Fruit fly (Drosophila melanogaster) whole organism, embryonic: Measurements from ENCODE around the gene Acph-1.
A peak's percentile ranks its signal among the peaks of the same experiment; 100 is the strongest.

ENCODE experiments used
- Ada2b ChIP-seq: fragments of 200-800 bp; sonication (Bioruptor generic); IDR thresholded peaks from 2 replicates; pipeline ENCODE4 v1.3.6; 2022; ENCODE audit warnings: missing biosample characterization, missing genetic modification characterization
- Atf6 ChIP-seq: fragments of 200-800 bp; sonication (Bioruptor generic); IDR thresholded peaks from 2 replicates; pipeline ENCODE4 v1.3.6; 2022; ENCODE audit warnings: missing biosample characterization, missing genetic modification characterization
- CG10274 ChIP-seq: fragments of 200-800 bp; sonication (Bioruptor generic); optimal IDR thresholded peaks from 3 replicates; lab custom pipeline; 2017; ENCODE audit warnings: missing biosample characterization, mild to moderate bottlenecking, missing genetic modification characterization
- CG11085 ChIP-seq: fragments of 200-800 bp; sonication (Bioruptor generic); IDR thresholded peaks from 2 replicates; pipeline ENCODE4 v1.3.6; 2022; ENCODE audit warnings: missing biosample characterization, missing genetic modification characterization
- CG11247 ChIP-seq: fragments of 200-800 bp; sonication (Bioruptor generic); IDR thresholded peaks from 2 replicates; pipeline ENCODE4 v1.3.6; 2022; ENCODE audit warnings: missing biosample characterization, missing genetic modification characterization
- CG14441 ChIP-seq: fragments of 200-800 bp; sonication (Bioruptor generic); IDR thresholded peaks from 2 replicates; pipeline ENCODE4 v1.3.6; 2022; ENCODE audit warnings: missing biosample characterization, missing genetic modification characterization
- CG14860 ChIP-seq: fragments of 200-800 bp; sonication (Bioruptor generic); IDR thresholded peaks from 3 replicates; pipeline ENCODE4 v1.3.6; 2022; ENCODE audit warnings: missing biosample characterization, missing genetic modification characterization; ENCODE audit not compliant: partially characterized antibody
- CG15269 ChIP-seq: fragments of 200-800 bp; sonication (Bioruptor generic); optimal IDR thresholded peaks from 2 replicates; lab custom pipeline; 2018; ENCODE audit warnings: missing biosample characterization, mild to moderate bottlenecking, missing genetic modification characterization, moderate library complexity
- CG18262 ChIP-seq: fragments of 200-800 bp; optimal IDR thresholded peaks from 3 replicates; lab custom pipeline; 2019; ENCODE audit warnings: missing biosample characterization, mild to moderate bottlenecking, missing genetic modification characterization, moderate library complexity
- CG2116 ChIP-seq: fragments of 200-800 bp; sonication (Bioruptor generic); optimal IDR thresholded peaks from 3 replicates; lab custom pipeline; 2018; ENCODE audit warnings: missing biosample characterization, mild to moderate bottlenecking, missing genetic modification characterization
- CG32772 ChIP-seq: fragments of 200-800 bp; sonication (Bioruptor generic); IDR thresholded peaks from 2 replicates; pipeline ENCODE4 v1.3.6; 2022; ENCODE audit warnings: missing biosample characterization, missing genetic modification characterization
- CG34376 ChIP-seq: fragments of 200-800 bp; sonication (Bioruptor generic); optimal IDR thresholded peaks from 2 replicates; lab custom pipeline; 2018; ENCODE audit warnings: missing biosample characterization, mild to moderate bottlenecking, missing genetic modification characterization
- CG6765 ChIP-seq: fragments of 200-800 bp; sonication (Bioruptor generic); optimal IDR thresholded peaks from 3 replicates; lab custom pipeline; 2017; ENCODE audit warnings: missing biosample characterization, mild to moderate bottlenecking, missing genetic modification characterization
- CG6813 ChIP-seq: fragments of 200-800 bp; sonication (Bioruptor generic); optimal IDR thresholded peaks from 2 replicates; lab custom pipeline; 2017; ENCODE audit warnings: missing biosample characterization, missing genetic modification characterization, mild to moderate bottlenecking, moderate library complexity, missing genetic modification reagents
- CG8290 ChIP-seq, 3 experiments: fragments of 200-800 bp; sonication (Bioruptor generic); optimal IDR thresholded peaks; 2 replicates each; lab custom pipeline; 2016 to 2019; ENCODE audit warnings: missing biosample characterization in 3 of 3, missing genetic modification characterization in 3 of 3, mild to moderate bottlenecking in 2 of 3, moderate library complexity in 1 of 3
- CG9609 ChIP-seq: fragments of 200-800 bp; sonication (Bioruptor generic); optimal IDR thresholded peaks from 3 replicates; lab custom pipeline; 2016; ENCODE audit warnings: missing biosample characterization, missing genetic modification characterization
- CG9932 ChIP-seq: fragments of 200-800 bp; sonication (Bioruptor generic); IDR thresholded peaks from 2 replicates; pipeline ENCODE4 v1.3.6; 2022; ENCODE audit warnings: missing biosample characterization, missing genetic modification characterization
- Dbx ChIP-seq: fragments of 200-800 bp; sonication (Bioruptor generic); IDR thresholded peaks from 3 replicates; pipeline ENCODE4 v1.3.6; 2022; ENCODE audit warnings: missing biosample characterization, missing genetic modification characterization
- Dref ChIP-seq: fragments of 200-800 bp; sonication (Bioruptor generic); IDR thresholded peaks from 2 replicates; pipeline ENCODE4 v1.3.6; 2022; ENCODE audit warnings: missing biosample characterization, missing genetic modification characterization
- ERR ChIP-seq: fragments of 200-800 bp; sonication (Bioruptor generic); optimal IDR thresholded peaks from 2 replicates; lab custom pipeline; 2016; ENCODE audit warnings: missing biosample characterization, missing genetic modification characterization
- H2.0 ChIP-seq: fragments of 200-800 bp; sonication (Bioruptor generic); IDR thresholded peaks from 2 replicates; pipeline ENCODE4 v1.3.6; 2022; ENCODE audit warnings: missing biosample characterization, missing genetic modification characterization
- HLH54F ChIP-seq: fragments of 200-800 bp; sonication (Bioruptor generic); optimal IDR thresholded peaks from 3 replicates; lab custom pipeline; 2016; ENCODE audit warnings: missing biosample characterization, missing genetic modification characterization
- Myb ChIP-seq: fragments of 200-800 bp; sonication (Bioruptor generic); optimal IDR thresholded peaks from 2 replicates; lab custom pipeline; 2016; ENCODE audit warnings: missing biosample characterization, missing genetic modification characterization
- Taf1 ChIP-seq: fragments of 200-800 bp; sonication (Bioruptor generic); IDR thresholded peaks from 2 replicates; pipeline ENCODE4 v1.3.6; 2022; ENCODE audit warnings: missing biosample characterization, missing genetic modification characterization
- YL-1 ChIP-seq: fragments of 200-800 bp; sonication (Bioruptor generic); optimal IDR thresholded peaks from 3 replicates; lab custom pipeline; 2017; ENCODE audit warnings: missing biosample characterization, mild to moderate bottlenecking, missing genetic modification characterization
- al ChIP-seq: fragments of 200-800 bp; sonication (Bioruptor generic); IDR thresholded peaks from 2 replicates; pipeline ENCODE4 v1.3.6; 2022; ENCODE audit warnings: missing biosample characterization, missing genetic modification characterization
- caup ChIP-seq: fragments of 200-800 bp; sonication (Bioruptor generic); optimal IDR thresholded peaks from 3 replicates; lab custom pipeline; 2017; ENCODE audit warnings: missing biosample characterization, mild to moderate bottlenecking, missing genetic modification characterization, moderate library complexity; ENCODE audit not compliant: severe bottlenecking
- ci ChIP-seq: fragments of 200-800 bp; sonication (Bioruptor generic); IDR thresholded peaks from 3 replicates; pipeline ENCODE4 v1.3.6; 2022; ENCODE audit warnings: missing biosample characterization, missing genetic modification characterization
- dpn ChIP-seq, 2 experiments: fragments of 200-800 bp; sonication (Bioruptor generic); optimal IDR thresholded peaks; 3 replicates each; lab custom pipeline; 2016; ENCODE audit warnings: missing biosample characterization in 2 of 2, missing genetic modification characterization in 2 of 2
- dysf ChIP-seq: fragments of 200-800 bp; sonication (Bioruptor generic); IDR thresholded peaks from 3 replicates; pipeline ENCODE4 v1.3.6; 2022; ENCODE audit warnings: missing biosample characterization, missing genetic modification characterization
- fd96Cb ChIP-seq: fragments of 200-800 bp; sonication (Bioruptor generic); optimal IDR thresholded peaks from 2 replicates; lab custom pipeline; 2018; ENCODE audit warnings: missing biosample characterization, mild to moderate bottlenecking, missing genetic modification characterization, moderate library complexity
- gfzf ChIP-seq: fragments of 200-800 bp; sonication (Bioruptor generic); optimal IDR thresholded peaks from 2 replicates; lab custom pipeline; 2016; ENCODE audit warnings: missing biosample characterization, mild to moderate bottlenecking, missing genetic modification characterization, moderate library complexity
- grau ChIP-seq: fragments of 200-800 bp; optimal IDR thresholded peaks from 3 replicates; lab custom pipeline; 2019; ENCODE audit warnings: missing biosample characterization, mild to moderate bottlenecking, missing genetic modification characterization, moderate library complexity
- grn ChIP-seq: fragments of 200-800 bp; sonication (Bioruptor generic); optimal IDR thresholded peaks from 3 replicates; lab custom pipeline; 2017; ENCODE audit warnings: missing biosample characterization, missing genetic modification characterization
- jumu ChIP-seq: fragments of 200-800 bp; sonication (Bioruptor generic); optimal IDR thresholded peaks from 3 replicates; lab custom pipeline; 2016; ENCODE audit warnings: missing biosample characterization, missing genetic modification characterization
- kni ChIP-seq: fragments of 200-800 bp; sonication (Bioruptor generic); optimal IDR thresholded peaks from 3 replicates; lab custom pipeline; 2017; ENCODE audit warnings: mild to moderate bottlenecking, missing biosample characterization, missing genetic modification reagents, missing genetic modification characterization
- lilli ChIP-seq: fragments of 200-800 bp; sonication (Bioruptor generic); optimal IDR thresholded peaks from 3 replicates; lab custom pipeline; 2016; ENCODE audit warnings: missing biosample characterization, missing genetic modification characterization
- mirr ChIP-seq: fragments of 200-800 bp; sonication (Bioruptor generic); optimal IDR thresholded peaks from 3 replicates; lab custom pipeline; 2018; ENCODE audit warnings: missing biosample characterization, mild to moderate bottlenecking, missing genetic modification characterization
- pan ChIP-seq, 4 experiments: fragments of >200 bp in 3 of 4; fragments of 200-800 bp in 1 of 4; sonication (Bioruptor generic) in 1 of 4; optimal IDR thresholded peaks in 3 of 4; IDR thresholded peaks in 1 of 4; 2 replicates each; pipeline versions ENCODE4 v1.3.6 to Lab custom; 2017 to 2022; ENCODE audit warnings: missing biosample characterization in 2 of 4, missing genetic modification characterization in 2 of 4, mixed read lengths in 1 of 4
- psq ChIP-seq: fragments of 200-800 bp; sonication (Bioruptor generic); optimal IDR thresholded peaks from 2 replicates; lab custom pipeline; 2017; ENCODE audit warnings: missing biosample characterization, missing genetic modification characterization
- row ChIP-seq: fragments of 200-800 bp; sonication (Bioruptor generic); IDR thresholded peaks from 3 replicates; pipeline ENCODE4 v1.3.6; 2022; ENCODE audit warnings: missing biosample characterization, missing genetic modification characterization
- salm ChIP-seq: fragments of 200-800 bp; sonication (Bioruptor generic); optimal IDR thresholded peaks from 2 replicates; lab custom pipeline; 2018; ENCODE audit warnings: missing biosample characterization, mild to moderate bottlenecking, missing genetic modification characterization
- ssp ChIP-seq: fragments of 200-800 bp; sonication (Bioruptor generic); IDR thresholded peaks from 2 replicates; pipeline ENCODE4 v1.3.6; 2022; ENCODE audit warnings: missing biosample characterization, missing genetic modification characterization
- sug ChIP-seq: fragments of 200-800 bp; optimal IDR thresholded peaks from 2 replicates; lab custom pipeline; 2019; ENCODE audit warnings: missing biosample characterization, mild to moderate bottlenecking, missing genetic modification characterization, moderate library complexity
- toy ChIP-seq: fragments of 200-800 bp; sonication (Bioruptor generic); IDR thresholded peaks from 2 replicates; pipeline ENCODE4 v1.3.6; 2022; ENCODE audit warnings: missing biosample characterization, missing genetic modification characterization
- ttk ChIP-seq: fragments of 200-800 bp; sonication (Bioruptor generic); IDR thresholded peaks from 2 replicates; pipeline ENCODE4 v2.1.2; 2022; ENCODE audit warnings: missing biosample characterization, missing genetic modification characterization
- tx ChIP-seq: fragments of 200-800 bp; sonication (Bioruptor generic); optimal IDR thresholded peaks from 2 replicates; lab custom pipeline; 2016; ENCODE audit warnings: missing biosample characterization, missing genetic modification characterization

Gene Acph-1

dm6 chr3R:30012602-30013489 lies 19.6 kb upstream of the Acph-1 start:
- TF ChIP-seq dysf (GFP tag; lab: Robert Waterston, UW) (peak; percentile 54; the same call in 2 of the 3 replicates), CG14860 (GFP tag; lab: Robert Waterston, UW) (no peak), psq (GFP tag; lab: Kevin White, UChicago) (no peak), CG18262 (tag; lab: Kevin White, UChicago) (no peak), CG9609 (GFP tag; lab: Kevin White, UChicago) (no peak), pan (optimal IDR thresholded peaks at IDR 0.05; lab: Kevin White, UChicago) (no peak), pan (GFP tag; optimal IDR thresholded peaks at IDR 0.05 in 1 of 2, IDR thresholded peaks at IDR 0.05 in 1 of 2) (peak in 1 of 2 experiments; percentile 45), caup (GFP tag; lab: Kevin White, UChicago) (peak; percentile 7), tx (GFP tag; lab: Kevin White, UChicago) (no peak), mirr (GFP tag; lab: Kevin White, UChicago) (peak; percentile 64), CG10274 (peak; percentile 85), CG11085 (0 out of 2 replicates have a peak, but pooled peaks have one; percentile 39), kni (GFP tag; lab: Kevin White, UChicago) (no peak), H2.0 (GFP tag; lab: Robert Waterston, UW) (0 out of 2 replicates have a peak, but pooled peaks have one; percentile 19), CG32772 (GFP tag; lab: Robert Waterston, UW) (0 out of 2 replicates have a peak, but pooled peaks have one; percentile 16), Ada2b (0 out of 2 replicates have a peak, but pooled peaks have one; percentile 25), gfzf (no peak), CG6813 (no peak), CG9932 (GFP tag; lab: Robert Waterston, UW) (peak; percentile 73), Taf1 (GFP tag; lab: Robert Waterston, UW) (peak; percentile 35; the same call in 1 of the 2 replicates), CG8290 (GFP tag; optimal IDR thresholded peaks at IDR 0.05; lab: Kevin White, UChicago) (no peak), CG8290 (tag; optimal IDR thresholded peaks at IDR 0.05; lab: Kevin White, UChicago) (peak in 1 of 2 experiments; percentile 44), jumu (GFP tag; lab: Kevin White, UChicago) (no peak), CG11247 (GFP tag; lab: Robert Waterston, UW) (0 out of 2 replicates have a peak, but pooled peaks have one; percentile 27), YL-1 (GFP tag; lab: Kevin White, UChicago) (peak; percentile 17), Dref (no peak), ERR (peak; percentile 32), fd96Cb (tag; lab: Kevin White, UChicago) (no peak), ssp (no peak), HLH54F (peak; percentile 6), grn (peak; percentile 71), salm (tag; lab: Kevin White, UChicago) (no peak), ci (GFP tag; lab: Robert Waterston, UW) (no peak), toy (GFP tag; lab: Robert Waterston, UW) (0 out of 2 replicates have a peak, but pooled peaks have one; percentile 11), Atf6 (GFP tag; lab: Robert Waterston, UW) (peak; percentile 54), lilli (GFP tag; lab: Kevin White, UChicago) (peak; percentile 19), CG34376 (GFP tag; lab: Kevin White, UChicago) (peak; percentile 27), CG6765 (GFP tag; lab: Kevin White, UChicago) (peak; percentile 31), grau (tag; lab: Kevin White, UChicago) (peak; percentile 80), row (peak; percentile 49), CG15269 (no peak), ttk (GFP tag; lab: Robert Waterston, UW) (0 out of 2 replicates have a peak, but pooled peaks have one; percentile 9), CG2116 (GFP tag; lab: Kevin White, UChicago) (no peak), Myb (peak; percentile 2), al (peak; percentile 36; the same call in 1 of the 2 replicates), CG14441 (0 out of 2 replicates have a peak, but pooled peaks have one; percentile 42), dpn (GFP tag; optimal IDR thresholded peaks at IDR 0.05; lab: Kevin White, UChicago) (peak in 1 of 2 experiments; percentile 19), sug (tag; lab: Kevin White, UChicago) (peak; percentile 25), Dbx (GFP tag; lab: Robert Waterston, UW) (peak; percentile 33; the same call in 1 of the 3 replicates)
